Fruit fly (Drosophila melanogaster) whole organism, embryonic: ENCODE results near the gene CG33795.

ENCODE experiments used
- Adf1 ChIP-seq: fragments of 200-800 bp; sonication (Bioruptor generic); IDR thresholded peaks from 2 replicates; pipeline ENCODE4 v1.3.6; 2022; ENCODE audit warnings: missing biosample characterization, missing genetic modification characterization
- BtbVII ChIP-seq: fragments of 200-800 bp; sonication (Bioruptor generic); optimal IDR thresholded peaks from 3 replicates; lab custom pipeline; 2017; ENCODE audit warnings: missing biosample characterization, mild to moderate bottlenecking, missing genetic modification characterization
- CG10959 ChIP-seq: fragments of 200-800 bp; sonication (Bioruptor generic); IDR thresholded peaks from 2 replicates; pipeline ENCODE4 v1.3.6; 2022; ENCODE audit warnings: missing biosample characterization, missing genetic modification characterization
- CG11247 ChIP-seq: fragments of 200-800 bp; sonication (Bioruptor generic); IDR thresholded peaks from 2 replicates; pipeline ENCODE4 v1.3.6; 2022; ENCODE audit warnings: missing biosample characterization, missing genetic modification characterization
- CG1233 ChIP-seq: fragments of 200-800 bp; sonication (Bioruptor generic); optimal IDR thresholded peaks from 4 replicates; lab custom pipeline; 2018; ENCODE audit warnings: missing biosample characterization, mild to moderate bottlenecking, missing genetic modification characterization
- CG12769 ChIP-seq: fragments of 200-800 bp; sonication (Bioruptor generic); optimal IDR thresholded peaks from 2 replicates; lab custom pipeline; 2019; ENCODE audit warnings: missing biosample characterization, mild to moderate bottlenecking, missing genetic modification characterization, moderate library complexity
- CG13424 ChIP-seq: fragments of 200-800 bp; sonication (Bioruptor generic); optimal IDR thresholded peaks from 2 replicates; lab custom pipeline; 2019; ENCODE audit warnings: missing biosample characterization, mild to moderate bottlenecking, missing genetic modification characterization, moderate library complexity
- CG13894 ChIP-seq: fragments of 200-800 bp; sonication (Bioruptor generic); optimal IDR thresholded peaks from 3 replicates; lab custom pipeline; 2018; ENCODE audit warnings: missing biosample characterization, mild to moderate bottlenecking, missing genetic modification characterization, moderate library complexity
- CG14860 ChIP-seq: fragments of 200-800 bp; sonication (Bioruptor generic); IDR thresholded peaks from 3 replicates; pipeline ENCODE4 v1.3.6; 2022; ENCODE audit warnings: missing biosample characterization, missing genetic modification characterization; ENCODE audit not compliant: partially characterized antibody
- CG1603 ChIP-seq: fragments of 200-800 bp; sonication (Bioruptor generic); optimal IDR thresholded peaks from 2 replicates; lab custom pipeline; 2019; ENCODE audit warnings: missing biosample characterization, mild to moderate bottlenecking, missing genetic modification characterization, moderate library complexity
- CG2202 ChIP-seq: fragments of 200-800 bp; sonication (Bioruptor generic); optimal IDR thresholded peaks from 2 replicates; lab custom pipeline; 2018; ENCODE audit warnings: missing biosample characterization, mild to moderate bottlenecking, missing genetic modification characterization
- CG30403 ChIP-seq: fragments of 200-800 bp; sonication (Bioruptor generic); optimal IDR thresholded peaks from 3 replicates; lab custom pipeline; 2016; ENCODE audit warnings: missing biosample characterization, missing genetic modification characterization
- CG31388 ChIP-seq: fragments of 200-800 bp; sonication (Bioruptor generic); optimal IDR thresholded peaks from 2 replicates; lab custom pipeline; 2016; ENCODE audit warnings: missing biosample characterization, missing genetic modification characterization
- CG32767 ChIP-seq: fragments of 200-800 bp; sonication (Bioruptor generic); IDR thresholded peaks from 2 replicates; pipeline ENCODE4 v1.3.6; 2022; ENCODE audit warnings: missing biosample characterization, missing genetic modification characterization
- CG4360 ChIP-seq: fragments of 200-800 bp; sonication (Bioruptor generic); IDR thresholded peaks from 2 replicates; pipeline ENCODE4 v1.3.6; 2022; ENCODE audit warnings: missing biosample characterization, missing genetic modification characterization
- CG4820 ChIP-seq: fragments of 200-800 bp; sonication (Bioruptor generic); optimal IDR thresholded peaks from 3 replicates; lab custom pipeline; 2016; ENCODE audit warnings: missing biosample characterization, missing genetic modification characterization
- CG6689 ChIP-seq: fragments of 200-800 bp; sonication (Bioruptor generic); IDR thresholded peaks from 2 replicates; pipeline ENCODE4 v1.3.6; 2022; ENCODE audit warnings: missing biosample characterization, missing genetic modification characterization
- CG8765 ChIP-seq: fragments of 200-800 bp; sonication (Bioruptor generic); IDR thresholded peaks from 2 replicates; pipeline ENCODE4 v1.3.6; 2022; ENCODE audit warnings: missing biosample characterization, missing genetic modification characterization
- CrebB ChIP-seq: fragments of 200-800 bp; sonication (Bioruptor generic); optimal IDR thresholded peaks from 3 replicates; lab custom pipeline; 2018; ENCODE audit warnings: missing biosample characterization, mild to moderate bottlenecking, missing genetic modification characterization
- Ets97D ChIP-seq: fragments of 200-800 bp; sonication (Bioruptor generic); optimal IDR thresholded peaks from 3 replicates; lab custom pipeline; 2016; ENCODE audit warnings: missing biosample characterization, missing genetic modification characterization
- Gug ChIP-seq: fragments of 200-800 bp; sonication (Bioruptor generic); IDR thresholded peaks from 4 replicates; pipeline ENCODE4 v1.3.6; 2022; ENCODE audit warnings: missing biosample characterization, missing genetic modification characterization
- Lhr ChIP-seq: fragments of 200-800 bp; sonication (Bioruptor generic); optimal IDR thresholded peaks from 3 replicates; lab custom pipeline; 2017; ENCODE audit warnings: mild to moderate bottlenecking, missing biosample characterization, missing genetic modification reagents, missing genetic modification characterization
- MBD-R2 ChIP-seq: fragments of 200-800 bp; sonication (Bioruptor generic); IDR thresholded peaks from 2 replicates; pipeline ENCODE4 v1.3.6; 2022; ENCODE audit warnings: missing biosample characterization, missing genetic modification characterization
- MESR4 ChIP-seq: fragments of 200-800 bp; sonication (Bioruptor generic); optimal IDR thresholded peaks from 2 replicates; lab custom pipeline; 2018; ENCODE audit warnings: missing biosample characterization, mild to moderate bottlenecking, missing genetic modification characterization, moderate library complexity
- Med ChIP-seq: fragments of 200-800 bp; sonication (Bioruptor generic); peaks from one replicate; lab custom pipeline; 2016; ENCODE audit warnings: missing biosample characterization, missing genetic modification characterization, mild to moderate bottlenecking, inconsistent platforms, moderate library complexity
- NC2β ChIP-seq: fragments of 200-800 bp; sonication (Bioruptor generic); optimal IDR thresholded peaks from 2 replicates; lab custom pipeline; 2016; ENCODE audit warnings: missing biosample characterization, missing genetic modification characterization
- Nf-YB ChIP-seq: fragments of 200-800 bp; sonication (Bioruptor generic); optimal IDR thresholded peaks from 3 replicates; lab custom pipeline; 2019; ENCODE audit warnings: missing biosample characterization, mild to moderate bottlenecking, missing genetic modification characterization, moderate library complexity
- Oaz ChIP-seq: fragments of 200-800 bp; sonication (Bioruptor generic); IDR thresholded peaks from 2 replicates; pipeline ENCODE4 v1.3.6; 2022; ENCODE audit warnings: missing biosample characterization, missing genetic modification characterization
- Trl ChIP-seq, 3 experiments: fragments of >200 bp in 2 of 3; fragments of 200-800 bp in 1 of 3; sonication (Bioruptor generic) in 1 of 3; optimal IDR thresholded peaks; 2 replicates in 1 of 3; 3 replicates in 2 of 3; lab custom pipeline; 2016 to 2017; ENCODE audit warnings: missing biosample characterization in 1 of 3, missing genetic modification characterization in 1 of 3
- ab ChIP-seq: fragments of 200-800 bp; sonication (Bioruptor generic); optimal IDR thresholded peaks from 2 replicates; lab custom pipeline; 2016; ENCODE audit warnings: missing biosample characterization, missing genetic modification characterization
- cg ChIP-seq: fragments of 200-800 bp; sonication (Bioruptor generic); optimal IDR thresholded peaks from 3 replicates; lab custom pipeline; 2019; ENCODE audit warnings: missing biosample characterization, mild to moderate bottlenecking, missing genetic modification characterization, moderate library complexity
- chif ChIP-seq, 2 experiments: fragments of 200-800 bp; sonication (Bioruptor generic); optimal IDR thresholded peaks; 3 replicates each; lab custom pipeline; 2016; ENCODE audit warnings: missing biosample characterization in 2 of 2, missing genetic modification characterization in 2 of 2
- chinmo ChIP-seq: fragments of 200-800 bp; sonication (Bioruptor generic); IDR thresholded peaks from 4 replicates; pipeline ENCODE4 v1.3.6; 2022; ENCODE audit warnings: missing biosample characterization, missing genetic modification characterization; ENCODE audit not compliant: partially characterized antibody
- exex ChIP-seq: fragments of 200-800 bp; sonication (Bioruptor generic); optimal IDR thresholded peaks from 4 replicates; lab custom pipeline; 2018; ENCODE audit warnings: missing biosample characterization, mild to moderate bottlenecking, missing genetic modification characterization, moderate library complexity
- gcm ChIP-seq: fragments of 200-800 bp; sonication (Bioruptor generic); optimal IDR thresholded peaks from 2 replicates; lab custom pipeline; 2019; ENCODE audit warnings: missing biosample characterization, mild to moderate bottlenecking, missing genetic modification characterization, moderate library complexity
- gro ChIP-seq: fragments of 200-800 bp; sonication (Bioruptor generic); optimal IDR thresholded peaks from 2 replicates; lab custom pipeline; 2016; ENCODE audit warnings: missing biosample characterization, missing genetic modification characterization
- insv ChIP-seq, 2 experiments: fragments of 200-800 bp; sonication (Bioruptor generic); optimal IDR thresholded peaks; 3 replicates each; lab custom pipeline; 2016 to 2018; ENCODE audit warnings: missing biosample characterization in 2 of 2, missing genetic modification characterization in 2 of 2
- kay ChIP-seq: fragments of 200-800 bp; sonication (Bioruptor generic); optimal IDR thresholded peaks from 2 replicates; lab custom pipeline; 2016; ENCODE audit warnings: missing biosample characterization, missing genetic modification characterization
- mirr ChIP-seq: fragments of 200-800 bp; sonication (Bioruptor generic); optimal IDR thresholded peaks from 3 replicates; lab custom pipeline; 2018; ENCODE audit warnings: missing biosample characterization, mild to moderate bottlenecking, missing genetic modification characterization
- mld ChIP-seq: fragments of 200-800 bp; sonication (Bioruptor generic); IDR thresholded peaks from 3 replicates; pipeline ENCODE4 v1.3.6; 2022; ENCODE audit warnings: missing biosample characterization, missing genetic modification characterization; ENCODE audit not compliant: partially characterized antibody
- otp ChIP-seq: fragments of 200-800 bp; sonication (Bioruptor generic); IDR thresholded peaks from 3 replicates; pipeline ENCODE4, ENCODE4 v1.3.6; 2022; ENCODE audit warnings: missing biosample characterization, missing genetic modification characterization
- phol ChIP-seq: fragments of 200-800 bp; sonication (Bioruptor generic); optimal IDR thresholded peaks from 3 replicates; lab custom pipeline; 2018; ENCODE audit warnings: missing biosample characterization, mild to moderate bottlenecking, missing genetic modification characterization, moderate library complexity
- repo ChIP-seq: fragments of 200-800 bp; sonication (Bioruptor generic); optimal IDR thresholded peaks from 2 replicates; lab custom pipeline; 2016; ENCODE audit warnings: missing biosample characterization, missing genetic modification characterization
- seq ChIP-seq: fragments of 200-800 bp; sonication (Bioruptor generic); IDR thresholded peaks from 2 replicates; pipeline ENCODE4 v1.3.6; 2022; ENCODE audit warnings: missing biosample characterization, missing genetic modification characterization
- sr ChIP-seq: fragments of 200-800 bp; sonication (Bioruptor generic); IDR thresholded peaks from 3 replicates; pipeline ENCODE4 v1.3.6; 2022; ENCODE audit warnings: missing biosample characterization, missing genetic modification characterization
- tap ChIP-seq: fragments of 200-800 bp; optimal IDR thresholded peaks from 3 replicates; lab custom pipeline; 2019; ENCODE audit warnings: missing biosample characterization, mild to moderate bottlenecking, missing genetic modification characterization, moderate library complexity
- tio ChIP-seq: fragments of 200-800 bp; sonication (Bioruptor generic); optimal IDR thresholded peaks from 2 replicates; lab custom pipeline; 2017; ENCODE audit warnings: missing biosample characterization, missing genetic modification characterization, inconsistent platforms
- unpg ChIP-seq: fragments of 200-800 bp; sonication (Bioruptor generic); optimal IDR thresholded peaks from 3 replicates; lab custom pipeline; 2018; ENCODE audit warnings: missing biosample characterization, mild to moderate bottlenecking, missing genetic modification characterization, moderate library complexity
- vvl ChIP-seq: fragments of 200-800 bp; sonication (Bioruptor generic); IDR thresholded peaks from 2 replicates; pipeline ENCODE4 v1.3.6; 2022; ENCODE audit warnings: missing biosample characterization, missing genetic modification characterization

Gene CG33795

dm6 chr3L:16146539-16146934, 24.6 kb downstream of the CG33795 start (continued):
- no peak for TF ChIP-seq Nf-YB (GFP tag; lab: Kevin White, UChicago)
- peak; percentile 14 for TF ChIP-seq phol (tag; lab: Kevin White, UChicago)

DNA sequence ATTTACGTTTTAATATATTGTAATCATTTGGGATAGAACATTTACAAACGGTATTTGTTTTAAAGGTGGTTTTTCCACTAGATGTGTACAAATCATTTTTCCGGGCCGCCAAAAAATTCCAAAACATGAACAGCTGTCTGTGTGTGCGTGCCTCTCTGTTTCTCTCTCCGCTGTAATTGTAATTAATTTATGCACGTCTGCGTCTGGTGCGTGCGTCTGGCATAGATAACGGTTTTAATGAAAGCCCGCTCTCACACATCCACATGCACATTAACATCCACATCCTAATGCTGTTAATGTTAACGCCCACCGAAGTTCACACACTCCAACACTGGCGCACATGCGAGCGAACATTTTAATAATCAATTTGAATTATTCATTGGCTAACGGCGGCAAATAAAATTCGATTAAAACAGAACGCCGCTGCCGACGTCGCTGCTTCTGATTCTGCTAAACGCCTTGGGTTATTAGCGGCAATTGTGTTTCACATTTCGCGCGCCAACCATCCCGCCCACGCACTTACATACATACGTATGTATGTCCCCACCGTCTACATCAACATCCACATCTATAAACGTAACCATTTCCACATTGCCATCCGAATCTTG, 25.1 kb downstream of the CG33795 start:
- TF ChIP-seq gcm (GFP tag; lab: Kevin White, UChicago) (no peak), Adf1 (peak; percentile 82), Med (GFP tag; lab: Kevin White, UChicago) (peak; percentile 69), Gug (no peak), ab (GFP tag; lab: Kevin White, UChicago) (no peak), Ets97D (GFP tag; lab: Kevin White, UChicago) (no peak), sr (GFP tag; lab: Robert Waterston, UW) (peak; percentile 79), seq (GFP tag; lab: Robert Waterston, UW) (0 out of 2 replicates have a peak, but pooled peaks have one; percentile 9), exex (peak; percentile 60), Oaz (GFP tag; lab: Robert Waterston, UW) (no peak), CG4820 (GFP tag; lab: Kevin White, UChicago) (no peak), CG2202 (no peak), Trl (optimal IDR thresholded peaks at IDR 0.05; lab: Kevin White, UChicago) (no peak), Trl (GFP tag; optimal IDR thresholded peaks at IDR 0.05; lab: Kevin White, UChicago) (no peak), vvl (GFP tag; lab: Robert Waterston, UW) (peak; percentile 71), tio (GFP tag; lab: Kevin White, UChicago) (no peak), chinmo (GFP tag; lab: Robert Waterston, UW) (peak; percentile 84; the same call in 2 of the 4 replicates), CG1233 (no peak), CG8765 (GFP tag; lab: Robert Waterston, UW) (no peak), CG6689 (0 out of 2 replicates have a peak, but pooled peaks have one; percentile 7), CG31388 (GFP tag; lab: Kevin White, UChicago) (no peak), Lhr (GFP tag; lab: Kevin White, UChicago) (no peak), mirr (peak; percentile 1), CrebB (no peak), kay (GFP tag; lab: Kevin White, UChicago) (no peak), CG1603 (tag; lab: Kevin White, UChicago) (no peak), tap (tag; lab: Kevin White, UChicago) (no peak), cg (GFP tag; lab: Kevin White, UChicago) (peak; percentile 40), MESR4 (GFP tag; lab: Kevin White, UChicago) (no peak), CG11247 (GFP tag; lab: Robert Waterston, UW) (no peak), mld (GFP tag; lab: Robert Waterston, UW) (no peak), CG30403 (no peak)

DNA sequence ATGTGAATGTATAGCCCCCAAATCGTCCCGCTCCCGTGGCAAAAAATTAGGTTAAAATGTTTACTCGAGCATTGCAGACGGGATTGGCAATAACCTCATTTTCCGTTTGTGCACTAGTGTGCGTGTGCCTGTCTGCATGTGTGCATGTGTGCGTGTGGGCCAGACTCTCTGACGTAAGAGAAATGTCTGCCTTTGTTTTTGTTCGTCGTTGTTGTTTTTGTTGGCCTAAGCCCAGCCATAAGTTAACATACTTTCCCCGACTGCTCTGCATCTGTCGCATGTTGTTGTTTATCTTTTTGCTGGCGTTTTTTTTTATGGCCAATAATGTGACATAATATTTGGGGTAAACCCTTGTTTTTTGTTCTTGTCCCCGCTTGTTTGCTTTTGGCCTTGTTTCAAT, 25.9 kb downstream of the CG33795 start:
- TF ChIP-seq CG4360 (GFP tag; lab: Robert Waterston, UW) (peak; percentile 23; the same call in 1 of the 2 replicates), MBD-R2 (GFP tag; lab: Robert Waterston, UW) (no peak), unpg (GFP tag; lab: Kevin White, UChicago) (no peak), cg (GFP tag; lab: Kevin White, UChicago) (peak; percentile 47), CG32767 (GFP tag; lab: Robert Waterston, UW) (no peak), gro (no peak), CG14860 (GFP tag; lab: Robert Waterston, UW) (no peak), chif (GFP tag; optimal IDR thresholded peaks at IDR 0.05; lab: Kevin White, UChicago) (no peak), insv (GFP tag; optimal IDR thresholded peaks at IDR 0.05; lab: Kevin White, UChicago) (no peak), BtbVII (GFP tag; lab: Kevin White, UChicago) (no peak), Med (GFP tag; lab: Kevin White, UChicago) (peak; percentile 72), CG13424 (no peak), otp (GFP tag; lab: Robert Waterston, UW) (no peak), NC2β (GFP tag; lab: Kevin White, UChicago) (no peak), CG12769 (peak; percentile 45), CG10959 (GFP tag; lab: Robert Waterston, UW) (0 out of 2 replicates have a peak, but pooled peaks have one; percentile 33), CG13894 (tag; lab: Kevin White, UChicago) (peak; percentile 19), repo (no peak)
